Worm (Caenorhabditis elegans): ENCODE results near the gene C42D4.18.

Gene C42D4.18

ce11 chrIV:7211313-7211712 lies 44.7 kb downstream of the C42D4.18 start:
- TF ChIP-seq K12H6.12 (tag; optimal IDR thresholded peaks at IDR 0.05) (no peak), madf-6 (GFP tag; IDR thresholded peaks at IDR 0.05) (peak; percentile 90), hmg-1.2 (GFP tag; IDR thresholded peaks at IDR 0.05) (peak; percentile 38; the same call in 1 of the 2 replicates), xnd-1 (tag; optimal IDR thresholded peaks at IDR 0.05) (peak; percentile 42), Y53F4B.3 (GFP tag; IDR thresholded peaks at IDR 0.05) (no peak), madf-3 (GFP tag; IDR thresholded peaks at IDR 0.05) (no peak), aptf-2 (GFP tag; conservative IDR thresholded peaks at IDR 0.05) (peak; percentile 83), ceh-91 (GFP tag; IDR thresholded peaks at IDR 0.05) (0 out of 2 replicates have a peak, but pooled peaks have one; percentile 16), T26A5.8 (tag; optimal IDR thresholded peaks at IDR 0.05) (no peak), pha-4 (tag; optimal IDR thresholded peaks at IDR 0.05) (no peak), F49E8.2 (tag; optimal IDR thresholded peaks at IDR 0.05; ENCODE audit: insufficient read depth) (no peak), madf-8 (GFP tag; conservative IDR thresholded peaks at IDR 0.05) (peak; percentile 67), die-1 (tag; optimal IDR thresholded peaks at IDR 0.05) (peak; percentile 5), efl-1 (GFP tag; optimal IDR thresholded peaks at IDR 0.05) (peak; percentile 81), nfya-2 (GFP tag; IDR thresholded peaks at IDR 0.05) (no peak)

DNA sequence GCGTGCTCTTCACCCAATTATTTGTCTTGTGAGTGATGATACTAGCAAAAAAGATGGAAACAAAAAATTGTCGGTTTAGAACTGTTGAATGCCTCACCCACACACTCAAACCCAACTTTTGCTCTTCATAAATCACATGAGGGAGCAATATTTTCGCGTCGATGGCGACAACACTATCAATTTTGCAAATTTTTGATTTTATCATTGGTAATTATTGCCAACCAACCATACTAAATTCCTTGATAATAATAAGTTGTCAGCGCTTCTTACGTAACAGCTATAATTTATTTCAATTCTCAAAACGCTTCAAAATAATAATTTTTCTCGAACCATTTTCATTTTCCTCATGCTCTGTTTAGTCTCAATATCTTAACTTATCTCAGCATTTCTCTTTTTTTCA lies 46.2 kb downstream of the C42D4.18 start:
- TF ChIP-seq ztf-22 (GFP tag; optimal IDR thresholded peaks at IDR 0.05) (no peak), nhr-80 (tag; optimal IDR thresholded peaks at IDR 0.05) (peak; percentile 37)

ce11 chrIV:7216210-7216609 lies 49.6 kb downstream of the C42D4.18 start:
- TF ChIP-seq madf-10 (tag; optimal IDR thresholded peaks at IDR 0.05) (no peak), mcd-1 (GFP tag; IDR thresholded peaks at IDR 0.05) (no peak), hlh-26 (GFP tag; conservative IDR thresholded peaks at IDR 0.05) (no peak), ets-4 (GFP tag; optimal IDR thresholded peaks at IDR 0.05) (no peak), nhr-120 (GFP tag; IDR thresholded peaks at IDR 0.05) (no peak), snpc-1.3 (tag; optimal IDR thresholded peaks at IDR 0.05; ENCODE audit: insufficient read depth) (no peak), unc-62 (GFP tag; optimal IDR thresholded peaks at IDR 0.05) (no peak), F57C9.4 (tag; optimal IDR thresholded peaks at IDR 0.05) (no peak), nfya-1 (tag; optimal IDR thresholded peaks at IDR 0.05; ENCODE audit: borderline replicate concordance, insufficient read depth) (no peak), dpff-1 (tag; optimal IDR thresholded peaks at IDR 0.05) (no peak), xnd-1 (tag; optimal IDR thresholded peaks at IDR 0.05) (no peak), D2030.7 (GFP tag; IDR thresholded peaks at IDR 0.05) (no peak), T26A5.8 (tag; optimal IDR thresholded peaks at IDR 0.05) (no peak), F33H1.4 (GFP tag; IDR thresholded peaks at IDR 0.05) (no peak), C06A6.2 (GFP tag; conservative IDR thresholded peaks at IDR 0.05) (no peak), ccch-3 (GFP tag; optimal IDR thresholded peaks at IDR 0.05) (no peak), ceh-27 (GFP tag; optimal IDR thresholded peaks at IDR 0.05) (no peak)

Data from whole organism, young adult.